Fruit fly (Drosophila melanogaster): Measurements from ENCODE around the gene wapl.

DNA sequence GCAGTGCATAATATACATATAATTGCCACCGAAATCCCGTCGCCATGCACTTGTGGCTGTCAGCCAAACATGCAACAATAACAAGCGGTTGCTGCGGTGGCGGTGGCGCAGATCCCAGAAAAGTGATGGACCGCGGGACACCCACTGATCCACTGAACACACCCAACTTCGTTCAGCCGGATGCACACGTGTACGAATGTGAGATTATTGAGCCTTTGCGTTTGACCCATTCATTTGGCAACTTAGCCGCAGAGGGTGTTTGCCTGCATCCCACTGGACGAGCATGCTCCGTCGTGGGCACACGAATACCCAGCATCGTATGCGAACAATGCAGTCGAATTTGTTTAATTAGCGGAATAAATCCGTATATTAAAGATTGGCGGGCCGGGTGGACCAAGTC, 6.6 kb upstream of the wapl start:
- TF ChIP-seq CTCF (optimal IDR thresholded peaks at IDR 0.05) (no peak), CG8478 (optimal IDR thresholded peaks at IDR 0.05) (no peak)
